Worm (Caenorhabditis elegans) whole organism, L3 larva: ENCODE results near the gene BE0003N10.6.

ENCODE experiments used
- R02D3.7 ChIP-seq: fragments of 150-350 bp; optimal IDR thresholded peaks from 2 replicates; lab custom pipeline; 2014; ENCODE audit warnings: missing biosample characterization, missing genetic modification characterization
- ZK546.5 ChIP-seq: sonication (generic microtip); optimal IDR thresholded peaks from 2 replicates; lab custom pipeline; 2017; ENCODE audit warnings: missing biosample characterization, missing genetic modification characterization
- ama-1 ChIP-seq: fragments of 150-350 bp; optimal IDR thresholded peaks from 2 replicates; lab custom pipeline; 2018
- ceh-16 ChIP-seq: sonication (generic microtip); optimal IDR thresholded peaks from 2 replicates; lab custom pipeline; 2017; ENCODE audit warnings: missing biosample characterization, missing genetic modification characterization
- ceh-28 ChIP-seq: fragments of 150-350 bp; optimal IDR thresholded peaks from 2 replicates; lab custom pipeline; 2014; ENCODE audit warnings: missing biosample characterization, missing genetic modification reagents, missing genetic modification characterization
- ceh-82 ChIP-seq: fragments of 150-350 bp; optimal IDR thresholded peaks from 2 replicates; lab custom pipeline; 2014; ENCODE audit warnings: missing biosample characterization, missing genetic modification characterization
- daf-12 ChIP-seq: fragments of 150-350 bp; optimal IDR thresholded peaks from 2 replicates; lab custom pipeline; 2014; ENCODE audit warnings: missing biosample characterization, missing genetic modification reagents, missing genetic modification characterization
- egl-27 ChIP-seq: sonication (generic microtip); optimal IDR thresholded peaks from 4 replicates; lab custom pipeline; 2017; ENCODE audit warnings: missing biosample characterization, missing genetic modification reagents, missing genetic modification characterization
- egl-5 ChIP-seq: fragments of 150-350 bp; optimal IDR thresholded peaks from 2 replicates; lab custom pipeline; 2017; ENCODE audit warnings: missing biosample characterization, missing genetic modification reagents, missing genetic modification characterization, inconsistent platforms
- elt-1 ChIP-seq: fragments of 150-350 bp; optimal IDR thresholded peaks from 2 replicates; lab custom pipeline; 2014; ENCODE audit warnings: missing biosample characterization, missing genetic modification characterization
- elt-2 ChIP-seq: sonication (generic microtip); optimal IDR thresholded peaks from 2 replicates; lab custom pipeline; 2016; ENCODE audit warnings: missing genetic modification reagents, mild to moderate bottlenecking, missing genetic modification characterization, missing compliant biosample characterization
- elt-3 ChIP-seq, 3 experiments: fragments of 150-350 bp in 1 of 3; sonication (generic microtip) in 2 of 3; optimal IDR thresholded peaks; 2 replicates in 2 of 3; 4 replicates in 1 of 3; lab custom pipeline; 2014 to 2017; ENCODE audit warnings: missing biosample characterization in 3 of 3, missing genetic modification characterization in 3 of 3
- eor-1 ChIP-seq, 2 experiments: fragments of 150-350 bp; optimal IDR thresholded peaks; 2 replicates each; lab custom pipeline; 2014 to 2018; ENCODE audit warnings: missing biosample characterization in 2 of 2, missing genetic modification characterization in 2 of 2
- fkh-10 ChIP-seq: sonication (generic microtip); optimal IDR thresholded peaks from 2 replicates; lab custom pipeline; 2017; ENCODE audit warnings: missing biosample characterization, missing genetic modification reagents, missing genetic modification characterization
- fos-1 ChIP-seq: fragments of 150-350 bp; optimal IDR thresholded peaks from 2 replicates; lab custom pipeline; 2014; ENCODE audit warnings: missing biosample characterization, missing genetic modification characterization
- hmg-11 ChIP-seq: sonication (generic microtip); optimal IDR thresholded peaks from 2 replicates; lab custom pipeline; 2016; ENCODE audit warnings: missing genetic modification characterization, missing compliant biosample characterization
- jun-1 ChIP-seq: fragments of 150-350 bp; optimal IDR thresholded peaks from 2 replicates; lab custom pipeline; 2014; ENCODE audit warnings: missing biosample characterization, missing genetic modification reagents, missing genetic modification characterization
- lin-15B ChIP-seq: fragments of 150-350 bp; optimal IDR thresholded peaks from 2 replicates; lab custom pipeline; 2014; ENCODE audit warnings: missing biosample characterization, missing genetic modification characterization
- lin-39 ChIP-seq: fragments of 150-350 bp; optimal IDR thresholded peaks from 2 replicates; lab custom pipeline; 2018; ENCODE audit warnings: missing biosample characterization, missing genetic modification reagents, missing genetic modification characterization
- lsy-12 ChIP-seq: sonication (generic microtip); optimal IDR thresholded peaks from 2 replicates; lab custom pipeline; 2016; ENCODE audit warnings: mild to moderate bottlenecking, missing genetic modification characterization, missing compliant biosample characterization
- mdl-1 ChIP-seq: fragments of 150-350 bp; optimal IDR thresholded peaks from 2 replicates; lab custom pipeline; 2014; ENCODE audit warnings: missing biosample characterization, missing genetic modification characterization
- nhr-23 ChIP-seq: fragments of 150-350 bp; optimal IDR thresholded peaks from 2 replicates; lab custom pipeline; 2014; ENCODE audit warnings: missing biosample characterization, missing genetic modification reagents, missing genetic modification characterization
- nhr-25 ChIP-seq: sonication (generic microtip); optimal IDR thresholded peaks from 2 replicates; lab custom pipeline; 2017; ENCODE audit warnings: missing biosample characterization, missing genetic modification characterization
- nhr-28 ChIP-seq: fragments of 150-350 bp; optimal IDR thresholded peaks from 2 replicates; lab custom pipeline; 2014; ENCODE audit warnings: missing biosample characterization, missing genetic modification characterization
- nhr-67 ChIP-seq: fragments of 150-350 bp; optimal IDR thresholded peaks from 2 replicates; lab custom pipeline; 2014; ENCODE audit warnings: missing biosample characterization, missing genetic modification characterization
- nhr-76 ChIP-seq: fragments of 150-350 bp; sonication (generic microtip); optimal IDR thresholded peaks from 5 replicates; lab custom pipeline; 2014; ENCODE audit warnings: missing biosample characterization, missing genetic modification characterization
- nhr-77 ChIP-seq: fragments of 150-350 bp; optimal IDR thresholded peaks from 2 replicates; lab custom pipeline; 2014; ENCODE audit warnings: missing biosample characterization, missing genetic modification characterization
- pha-4 ChIP-seq: fragments of 150-350 bp; optimal IDR thresholded peaks from 2 replicates; lab custom pipeline; 2014; ENCODE audit warnings: missing biosample characterization, missing genetic modification reagents, missing genetic modification characterization
- pqm-1 ChIP-seq: fragments of 150-350 bp; optimal IDR thresholded peaks from 2 replicates; lab custom pipeline; 2017; ENCODE audit warnings: missing biosample characterization, missing genetic modification characterization, inconsistent platforms
- sea-2 ChIP-seq: fragments of 150-350 bp; sonication (generic microtip); optimal IDR thresholded peaks from 4 replicates; lab custom pipeline; 2014; ENCODE audit warnings: missing biosample characterization, missing genetic modification reagents, missing genetic modification characterization
- skn-1 ChIP-seq: fragments of 150-350 bp; optimal IDR thresholded peaks from 2 replicates; lab custom pipeline; 2014; ENCODE audit warnings: missing biosample characterization, missing genetic modification characterization
- unc-39 ChIP-seq: sonication (generic microtip); optimal IDR thresholded peaks from 4 replicates; lab custom pipeline; 2017; ENCODE audit warnings: missing biosample characterization, missing genetic modification characterization
- zag-1 ChIP-seq: fragments of 150-350 bp; optimal IDR thresholded peaks from 2 replicates; lab custom pipeline; 2014; ENCODE audit warnings: missing biosample characterization, missing genetic modification characterization
- ztf-11 ChIP-seq: fragments of 150-350 bp; optimal IDR thresholded peaks from 2 replicates; lab custom pipeline; 2014; ENCODE audit warnings: missing biosample characterization, missing genetic modification characterization

BE0003N10.6 gene

DNA sequence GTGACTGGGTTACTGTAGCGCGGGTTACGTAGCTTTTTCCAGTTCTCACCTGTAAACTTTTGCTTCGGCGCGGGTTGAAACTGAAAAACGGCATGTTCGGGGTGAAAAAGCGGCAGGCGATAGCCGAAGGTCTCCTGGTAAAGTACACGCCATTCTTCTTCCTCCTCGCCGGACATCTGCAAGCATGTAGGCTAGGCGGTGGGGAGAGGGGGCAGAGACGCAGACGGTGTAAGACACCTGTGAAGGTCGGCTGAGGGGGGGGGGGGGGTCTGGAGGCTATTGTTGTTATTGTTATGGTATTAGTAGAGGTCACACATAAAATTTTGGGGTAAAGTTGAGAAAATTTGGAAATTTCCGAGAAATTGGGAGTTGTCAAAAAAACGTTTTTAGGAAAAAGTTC is 6.8 kb downstream of the BE0003N10.6 start, which contains the start of gene fbxo-11.2:
Gene fbxo-11.2 (minus strand): TSS at position 176 of the 400 bp plus-strand sequence.
- no peak for TF ChIP-seq elt-1 (tag; lab: Kevin White, UChicago)
- TF ChIP-seq nhr-23 (tag; lab: Kevin White, UChicago), result peak; percentile 6
- no peak for TF ChIP-seq ztf-11 (tag; lab: Kevin White, UChicago)
- peak; percentile 49 for TF ChIP-seq hmg-11 (tag; lab: Kevin White, UChicago)
- peak; percentile 67 for TF ChIP-seq nhr-25

DNA sequence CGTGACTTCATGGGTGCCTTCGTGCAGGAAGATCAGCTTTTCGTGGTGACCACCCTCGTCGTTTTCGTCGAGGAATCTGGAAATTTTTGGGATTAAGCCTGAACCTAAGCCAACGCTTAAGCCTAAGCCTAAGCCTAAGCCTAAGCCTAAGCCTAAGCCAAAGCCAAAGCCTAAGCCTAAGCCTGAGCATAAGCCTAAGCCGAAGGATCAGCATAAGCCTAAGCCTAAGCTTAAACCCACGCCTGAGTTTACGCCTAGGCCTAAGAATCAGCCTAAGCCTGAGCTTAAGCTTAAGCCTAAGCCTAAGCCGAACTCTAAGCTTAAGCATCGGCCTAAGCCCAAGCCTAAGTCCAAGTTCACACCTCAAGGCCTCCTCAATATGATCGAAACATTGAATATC is 7.6 kb downstream of the BE0003N10.6 start:
- TF ChIP-seq ceh-28 (no peak), jun-1 (tag; lab: Kevin White, UChicago) (no peak), nhr-77 (tag; lab: Kevin White, UChicago) (no peak), elt-1 (tag; lab: Kevin White, UChicago) (no peak), zag-1 (no peak)

ce11 chrIII:1051877-1052276 is 8.0 kb downstream of the BE0003N10.6 start:
- TF ChIP-seq ZK546.5 (tag; lab: Kevin White, UChicago) (no peak), lsy-12 (tag; lab: Kevin White, UChicago) (no peak), lin-15B (tag; lab: Kevin White, UChicago) (no peak), ama-1 (lab: Kevin White, UChicago) (no peak), nhr-28 (tag; lab: Kevin White, UChicago) (no peak), nhr-76 (tag; lab: Kevin White, UChicago) (no peak), zag-1 (no peak), elt-2 (no peak), sea-2 (GFP tag; lab: Kevin White, UChicago) (no peak), egl-27 (tag; lab: Kevin White, UChicago) (no peak), egl-5 (tag; lab: Kevin White, UChicago) (no peak), skn-1 (tag; lab: Kevin White, UChicago) (no peak), fkh-10 (no peak), lin-39 (no peak), pqm-1 (tag; lab: Kevin White, UChicago) (no peak), R02D3.7 (tag; lab: Kevin White, UChicago) (no peak), nhr-77 (tag; lab: Kevin White, UChicago) (no peak), ceh-82 (tag; lab: Kevin White, UChicago) (no peak), ceh-16 (tag; lab: Kevin White, UChicago) (no peak)

ce11 chrIII:1043790-1044189 is 16.1 kb downstream of the BE0003N10.6 start:
- TF ChIP-seq mdl-1, result no peak
- TF ChIP-seq R02D3.7 (tag; lab: Kevin White, UChicago), result no peak
- TF ChIP-seq ceh-16 (tag; lab: Kevin White, UChicago), result no peak
- TF ChIP-seq fos-1 (tag; lab: Kevin White, UChicago), result no peak
- no peak for TF ChIP-seq pha-4 (tag; lab: Kevin White, UChicago)
- TF ChIP-seq elt-1 (tag; lab: Kevin White, UChicago), result no peak
- no peak for TF ChIP-seq unc-39 (tag; lab: Kevin White, UChicago)
- TF ChIP-seq pqm-1 (tag; lab: Kevin White, UChicago), result no peak
- TF ChIP-seq lin-15B (tag; lab: Kevin White, UChicago), result no peak
- TF ChIP-seq daf-12 (tag; lab: Kevin White, UChicago), result no peak
- TF ChIP-seq nhr-77 (tag; lab: Kevin White, UChicago), result no peak
- no peak for TF ChIP-seq lin-39
- TF ChIP-seq nhr-25, result no peak
- no peak for TF ChIP-seq nhr-23 (tag; lab: Kevin White, UChicago)

- TF ChIP-seq nhr-67 (tag; lab: Kevin White, UChicago) (no peak), ceh-28 (no peak), skn-1 (tag; lab: Kevin White, UChicago) (no peak), eor-1 (tag; optimal IDR thresholded peaks at IDR 0.05; lab: Kevin White, UChicago) (no peak), elt-3 (tag; optimal IDR thresholded peaks at IDR 0.05; lab: Kevin White, UChicago) (no peak), daf-12 (tag; lab: Kevin White, UChicago) (no peak), zag-1 (no peak), fos-1 (tag; lab: Kevin White, UChicago) (no peak), egl-27 (tag; lab: Kevin White, UChicago) (no peak), hmg-11 (tag; lab: Kevin White, UChicago) (no peak), elt-2 (no peak), fkh-10 (no peak), unc-39 (tag; lab: Kevin White, UChicago) (no peak), mdl-1 (no peak), pqm-1 (tag; lab: Kevin White, UChicago) (no peak)
These were observed 19.8 kb downstream of the BE0003N10.6 start for ce11 chrIII:1040059-1040458.
